Worm (Caenorhabditis elegans) whole organism, midembryonic: ENCODE measurements around the gene pfd-1.

Source experiments
- klf-2 ChIP-seq: fragments of 200-800 bp; sonication (Bioruptor generic); conservative IDR thresholded peaks from 2 replicates; pipeline ENCODE4 v1.3.6; 2022; ENCODE audit warnings: missing genetic modification reagents, missing genetic modification characterization, missing compliant biosample characterization
- med-1 ChIP-seq: sonication (generic microtip); optimal IDR thresholded peaks from 2 replicates; lab custom pipeline; 2017; ENCODE audit warnings: missing genetic modification characterization, mild to moderate bottlenecking, missing compliant biosample characterization, antibody characterized with exemption, missing genetic modification reagents; ENCODE audit not compliant: insufficient read depth

DNA sequence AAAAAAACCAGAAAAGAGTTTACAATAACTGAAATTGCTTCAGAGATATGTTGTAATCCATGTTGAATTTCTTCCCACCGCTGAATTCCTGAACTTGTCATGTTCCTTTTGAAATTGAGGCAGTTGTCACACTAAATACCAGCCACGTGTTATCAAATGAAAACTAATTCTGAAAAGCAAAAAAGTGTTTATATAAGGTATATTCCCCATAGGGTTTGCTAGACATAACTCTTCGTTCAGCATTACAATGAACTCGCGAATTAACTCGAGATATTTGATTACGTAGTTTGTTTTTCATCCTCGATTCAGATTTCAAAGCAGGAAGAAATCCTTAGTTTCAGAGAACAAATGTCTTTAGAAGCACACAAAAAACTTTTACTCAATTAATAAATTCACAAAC, 49.6 kb upstream of the pfd-1 start, which contains the start of gene str-3:
- TF ChIP-seq med-1 (GFP tag; lab: Kevin White, UChicago), result no peak
- no peak for TF ChIP-seq klf-2 (GFP tag; lab: Robert Waterston, UW)
